Worm (Caenorhabditis elegans) whole organism, L4/young adult: ENCODE data around the gene C50F4.10.

Experiments used
- W03F9.2 ChIP-seq: fragments of 150-350 bp; optimal IDR thresholded peaks from 2 replicates; lab custom pipeline; 2014; ENCODE audit warnings: missing biosample characterization, missing genetic modification characterization
- him-1 ChIP-seq: sonication (generic microtip); optimal IDR thresholded peaks from 2 replicates; lab custom pipeline; 2016; ENCODE audit warnings: missing genotype, missing genetic modification reagents, missing genetic modification characterization, missing compliant biosample characterization

ce11 chrV:9527984-9528383 is 3.4 kb downstream of the C50F4.10 start:
- TF ChIP-seq him-1 (tag; lab: Kevin White, UChicago) (no peak), W03F9.2 (no peak)
